Worm (Caenorhabditis elegans): ENCODE measurements around the gene gmap-3.

ce11 chrX:12978569-12978968 lies 37.8 kb upstream of the gmap-3 start:
- TF ChIP-seq skn-1 (tag; optimal IDR thresholded peaks at IDR 0.05) (no peak), lin-39 (tag; optimal IDR thresholded peaks at IDR 0.05) (no peak), mab-5 (tag; optimal IDR thresholded peaks at IDR 0.05) (no peak), R02D3.7 (tag; optimal IDR thresholded peaks at IDR 0.05) (no peak), unc-62 (GFP tag; optimal IDR thresholded peaks at IDR 0.05) (no peak), ama-1 (optimal IDR thresholded peaks at IDR 0.05) (no peak), lin-11 (tag; optimal IDR thresholded peaks at IDR 0.05) (no peak)

Measured in whole organism, L2 larva.